Worm (Caenorhabditis elegans): Measurements from ENCODE around the gene hsp-75.

Gene hsp-75

ce11 chrIII:7203130-7203775 is 23.3 kb downstream of the hsp-75 start:
- TF ChIP-seq C34F6.9 (tag; optimal IDR thresholded peaks at IDR 0.05) (no peak), blmp-1 (tag; optimal IDR thresholded peaks at IDR 0.05; ENCODE audit: insufficient read depth) (peak; percentile 6), sma-3 (GFP tag; optimal IDR thresholded peaks at IDR 0.05) (peak; percentile 27), nhr-25 (tag; optimal IDR thresholded peaks at IDR 0.05) (peak; percentile 67), sma-9 (GFP tag; optimal IDR thresholded peaks at IDR 0.05) (peak; percentile 50), sma-9 (tag; optimal IDR thresholded peaks at IDR 0.05) (no peak), fos-1 (tag; optimal IDR thresholded peaks at IDR 0.05) (peak; percentile 42), ama-1 (optimal IDR thresholded peaks at IDR 0.05) (no peak), zag-1 (tag; optimal IDR thresholded peaks at IDR 0.05) (no peak), nhr-21 (tag; optimal IDR thresholded peaks at IDR 0.05) (peak; percentile 65), lsy-2 (tag; optimal IDR thresholded peaks at IDR 0.05) (peak in 1 of 2 experiments; percentile 20), aly-2 (tag; optimal IDR thresholded peaks at IDR 0.05) (no peak), gmeb-1 (tag; optimal IDR thresholded peaks at IDR 0.05) (peak; percentile 45), nhr-23 (tag; optimal IDR thresholded peaks at IDR 0.05) (no peak), lin-13 (GFP tag; optimal IDR thresholded peaks at IDR 0.05) (no peak), unc-55 (GFP tag; optimal IDR thresholded peaks at IDR 0.05) (no peak), egl-27 (tag; optimal IDR thresholded peaks at IDR 0.05) (peak; percentile 75)

- TF ChIP-seq mab-5 (tag; optimal IDR thresholded peaks at IDR 0.05) (no peak), fos-1 (tag; optimal IDR thresholded peaks at IDR 0.05) (peak; percentile 27), unc-62 (GFP tag; optimal IDR thresholded peaks at IDR 0.05) (no peak), crh-2 (tag; optimal IDR thresholded peaks at IDR 0.05) (peak; percentile 39), Y55F3AM.14 (GFP tag; optimal IDR thresholded peaks at IDR 0.05) (no peak), gmeb-1 (tag; optimal IDR thresholded peaks at IDR 0.05) (no peak), nhr-25 (tag; optimal IDR thresholded peaks at IDR 0.05) (peak; percentile 90), mdl-1 (tag; optimal IDR thresholded peaks at IDR 0.05) (no peak), unc-55 (GFP tag; optimal IDR thresholded peaks at IDR 0.05) (no peak), nhr-237 (tag; optimal IDR thresholded peaks at IDR 0.05) (no peak), lin-13 (GFP tag; optimal IDR thresholded peaks at IDR 0.05) (no peak), snpc-4 (tag; optimal IDR thresholded peaks at IDR 0.05) (no peak), nhr-6 (tag; optimal IDR thresholded peaks at IDR 0.05) (no peak), nhr-12 (tag; optimal IDR thresholded peaks at IDR 0.05) (no peak), ceh-82 (tag; optimal IDR thresholded peaks at IDR 0.05) (no peak), peb-1 (tag; optimal IDR thresholded peaks at IDR 0.05) (no peak), ztf-1 (GFP tag; conservative IDR thresholded peaks at IDR 0.05) (no peak), aly-2 (tag; optimal IDR thresholded peaks at IDR 0.05) (no peak), egl-27 (tag; optimal IDR thresholded peaks at IDR 0.05) (peak; percentile 88), lin-39 (tag; optimal IDR thresholded peaks at IDR 0.05) (no peak), ztf-4 (tag; optimal IDR thresholded peaks at IDR 0.05) (no peak), ZK546.5 (tag; optimal IDR thresholded peaks at IDR 0.05) (no peak), nhr-21 (tag; optimal IDR thresholded peaks at IDR 0.05) (peak; percentile 64), dmd-4 (tag; optimal IDR thresholded peaks at IDR 0.05) (no peak), sma-3 (GFP tag; optimal IDR thresholded peaks at IDR 0.05) (peak; percentile 33), lin-11 (tag; optimal IDR thresholded peaks at IDR 0.05) (no peak), sem-4 (tag; optimal IDR thresholded peaks at IDR 0.05) (no peak), alr-1 (tag; optimal IDR thresholded peaks at IDR 0.05) (no peak), unc-39 (tag; optimal IDR thresholded peaks at IDR 0.05) (no peak), C34F6.9 (tag; optimal IDR thresholded peaks at IDR 0.05) (no peak), nhr-77 (tag; optimal IDR thresholded peaks at IDR 0.05) (no peak), elt-1 (tag; optimal IDR thresholded peaks at IDR 0.05) (no peak), ama-1 (optimal IDR thresholded peaks at IDR 0.05) (no peak), mbf-1 (tag; optimal IDR thresholded peaks at IDR 0.05) (no peak), nhr-10 (tag; optimal IDR thresholded peaks at IDR 0.05) (no peak), F13H6.1 (tag; optimal IDR thresholded peaks at IDR 0.05) (no peak), lsy-2 (tag; optimal IDR thresholded peaks at IDR 0.05) (peak in 1 of 2 experiments; percentile 37), ceh-16 (tag; optimal IDR thresholded peaks at IDR 0.05) (peak; percentile 22), nhr-23 (tag; optimal IDR thresholded peaks at IDR 0.05) (no peak), blmp-1 (tag; optimal IDR thresholded peaks at IDR 0.05; ENCODE audit: insufficient read depth) (peak; percentile 99), sma-9 (GFP tag; optimal IDR thresholded peaks at IDR 0.05) (peak; percentile 57), sma-9 (tag; optimal IDR thresholded peaks at IDR 0.05) (no peak), nhr-129 (tag; optimal IDR thresholded peaks at IDR 0.05) (no peak), nhr-11 (tag; optimal IDR thresholded peaks at IDR 0.05) (no peak), elt-3 (tag; optimal IDR thresholded peaks at IDR 0.05) (no peak), ztf-11 (tag; optimal IDR thresholded peaks at IDR 0.05) (no peak), zag-1 (tag; optimal IDR thresholded peaks at IDR 0.05) (no peak), R02D3.7 (tag; optimal IDR thresholded peaks at IDR 0.05) (no peak)
Measured at ce11 chrIII:7201378-7202256, 24.9 kb downstream of the hsp-75 start, which contains the start of gene dpy-31. TSS of gene dpy-31 (plus strand) at chrIII:7202206.
